Worm (Caenorhabditis elegans) whole organism, L4 larva: ENCODE measurements around the gene R10E11.5.
A peak's percentile ranks its signal among the peaks of the same experiment; 100 is the strongest.

ENCODE experiments used
- D1046.2 ChIP-seq: fragments of 200-800 bp; sonication (Bioruptor generic); IDR thresholded peaks from 2 replicates; pipeline ENCODE4 v1.3.6; 2022; ENCODE audit warnings: missing genetic modification characterization, missing compliant biosample characterization
- R02D3.7 ChIP-seq: fragments of 150-350 bp; sonication (generic microtip); optimal IDR thresholded peaks from 3 replicates; lab custom pipeline; 2014; ENCODE audit warnings: missing biosample characterization, missing genetic modification characterization
- Y105C5A.15 ChIP-seq: fragments of 200-800 bp; sonication (Bioruptor generic); IDR thresholded peaks from 2 replicates; pipeline ENCODE4 v1.3.6; 2022; ENCODE audit warnings: missing genetic modification characterization, missing compliant biosample characterization
- aha-1 ChIP-seq: fragments of 150-350 bp; peaks from one replicate; lab custom pipeline; 2014; ENCODE audit warnings: missing biosample characterization, missing genetic modification characterization
- aly-2 ChIP-seq: sonication (generic microtip); optimal IDR thresholded peaks from 2 replicates; lab custom pipeline; 2018; ENCODE audit warnings: missing biosample characterization, missing genetic modification characterization
- ama-1 ChIP-seq: fragments of 150-350 bp; optimal IDR thresholded peaks from 2 replicates; lab custom pipeline; 2014; ENCODE audit warnings: inconsistent platforms, mixed read lengths
- attf-4 ChIP-seq: sonication (generic microtip); optimal IDR thresholded peaks from 3 replicates; lab custom pipeline; 2017; ENCODE audit warnings: missing biosample characterization, missing genetic modification characterization
- ceh-32 ChIP-seq: sonication (generic microtip); optimal IDR thresholded peaks from 2 replicates; lab custom pipeline; 2016; ENCODE audit warnings: mild to moderate bottlenecking, missing genetic modification characterization, missing compliant biosample characterization; ENCODE audit not compliant: poor library complexity
- ceh-82 ChIP-seq: sonication (generic microtip); optimal IDR thresholded peaks from 2 replicates; lab custom pipeline; 2017; ENCODE audit warnings: missing biosample characterization, missing genetic modification characterization
- ces-1 ChIP-seq: fragments of 150-350 bp; sonication (generic microtip); optimal IDR thresholded peaks from 4 replicates; lab custom pipeline; 2014; ENCODE audit warnings: missing biosample characterization, missing genetic modification reagents, missing genetic modification characterization
- daf-16 ChIP-seq, 3 experiments: sonication (generic microtip); optimal IDR thresholded peaks; 2 replicates each; lab custom pipeline; 2016 to 2017; ENCODE audit warnings: missing genetic modification characterization in 3 of 3, missing genetic modification reagents in 3 of 3, mild to moderate bottlenecking in 2 of 3, missing compliant biosample characterization in 2 of 3, missing biosample characterization in 1 of 3, moderate library complexity in 1 of 3
- dmd-9 ChIP-seq: fragments of 200-800 bp; sonication (Bioruptor generic); IDR thresholded peaks from 2 replicates; pipeline ENCODE4 v1.3.6; 2022; ENCODE audit warnings: missing genetic modification reagents, missing genetic modification characterization, missing compliant biosample characterization
- dpl-1 ChIP-seq: fragments of 150-350 bp; optimal IDR thresholded peaks from 2 replicates; lab custom pipeline; 2014; ENCODE audit warnings: missing biosample characterization, missing genetic modification reagents, missing genetic modification characterization
- dve-1 ChIP-seq: sonication (generic microtip); optimal IDR thresholded peaks from 2 replicates; lab custom pipeline; 2017; ENCODE audit warnings: antibody characterized with exemption, mild to moderate bottlenecking, missing genetic modification characterization, missing compliant biosample characterization; ENCODE audit not compliant: insufficient read depth
- egl-27 ChIP-seq: sonication (generic microtip); optimal IDR thresholded peaks from 3 replicates; lab custom pipeline; 2017; ENCODE audit warnings: missing biosample characterization, missing genetic modification reagents, missing genetic modification characterization
- hif-1 ChIP-seq, 2 experiments: sonication (generic microtip); optimal IDR thresholded peaks; 2 replicates each; lab custom pipeline; 2016 to 2017; ENCODE audit warnings: missing compliant biosample characterization in 2 of 2, missing genetic modification characterization in 2 of 2, missing genetic modification reagents in 2 of 2, missing genotype in 2 of 2, mild to moderate bottlenecking in 1 of 2
- lim-7 ChIP-seq: fragments of 200-800 bp; sonication (Bioruptor generic); IDR thresholded peaks from 2 replicates; pipeline ENCODE4 v1.3.6; 2022; ENCODE audit warnings: missing genetic modification characterization, missing compliant biosample characterization
- lin-15B ChIP-seq: fragments of 150-350 bp; sonication (generic microtip); optimal IDR thresholded peaks from 3 replicates; lab custom pipeline; 2014; ENCODE audit warnings: missing biosample characterization, missing genetic modification characterization
- lin-38 ChIP-seq: fragments of 200-800 bp; sonication (Bioruptor generic); IDR thresholded peaks from 2 replicates; pipeline ENCODE4 v1.3.6; 2022; ENCODE audit warnings: missing genetic modification reagents, missing genetic modification characterization, missing compliant biosample characterization
- lin-39 ChIP-seq: fragments of 150-350 bp; optimal IDR thresholded peaks from 2 replicates; lab custom pipeline; 2014; ENCODE audit warnings: missing biosample characterization, missing genetic modification reagents, missing genetic modification characterization
- mes-2 ChIP-seq: sonication (generic microtip); optimal IDR thresholded peaks from 2 replicates; lab custom pipeline; 2016; ENCODE audit warnings: missing genotype, mild to moderate bottlenecking, missing genetic modification characterization, missing compliant biosample characterization; ENCODE audit not compliant: poor library complexity, severe bottlenecking
- mxl-3 ChIP-seq: fragments of 200-800 bp; sonication (Bioruptor generic); optimal IDR thresholded peaks from 2 replicates; lab custom pipeline; 2018; ENCODE audit warnings: mild to moderate bottlenecking, missing genetic modification characterization, missing compliant biosample characterization
- nhr-237 ChIP-seq: sonication (generic microtip); optimal IDR thresholded peaks from 2 replicates; lab custom pipeline; 2017; ENCODE audit warnings: missing biosample characterization, missing genetic modification characterization
- nhr-41 ChIP-seq: fragments of 200-800 bp; sonication (Bioruptor generic); IDR thresholded peaks from 2 replicates; pipeline ENCODE4 v1.3.6; 2022; ENCODE audit warnings: missing genetic modification reagents, missing genetic modification characterization, missing compliant biosample characterization
- nhr-77 ChIP-seq: fragments of 150-350 bp; optimal IDR thresholded peaks from 2 replicates; lab custom pipeline; 2014; ENCODE audit warnings: missing biosample characterization, missing genetic modification characterization
- pha-4 ChIP-seq, 2 experiments: fragments of 150-350 bp in 1 of 2; fragments of 200-800 bp in 1 of 2; sonication (Bioruptor generic) in 1 of 2; IDR thresholded peaks in 1 of 2; optimal IDR thresholded peaks in 1 of 2; 2 replicates each; pipeline versions ENCODE4 v1.3.6 to Lab custom; 2014 to 2022; ENCODE audit warnings: missing genetic modification characterization in 2 of 2, missing genetic modification reagents in 2 of 2, missing biosample characterization in 1 of 2, missing compliant biosample characterization in 1 of 2
- pqm-1 ChIP-seq: sonication (generic microtip); optimal IDR thresholded peaks from 2 replicates; lab custom pipeline; 2017; ENCODE audit warnings: missing biosample characterization, missing genetic modification characterization
- set-16 ChIP-seq: fragments of 200-800 bp; sonication (Bioruptor generic); IDR thresholded peaks from 2 replicates; pipeline ENCODE4 v1.3.6; 2022; ENCODE audit warnings: missing genetic modification reagents, missing genetic modification characterization, missing compliant biosample characterization
- snpc-4 ChIP-seq: fragments of 150-350 bp; optimal IDR thresholded peaks from 2 replicates; lab custom pipeline; 2014; ENCODE audit warnings: missing biosample characterization, missing genetic modification characterization
- spr-1 ChIP-seq: sonication (generic microtip); optimal IDR thresholded peaks from 2 replicates; lab custom pipeline; 2016; ENCODE audit warnings: mild to moderate bottlenecking, missing genetic modification characterization, missing compliant biosample characterization
- unc-130 ChIP-seq: sonication (generic microtip); optimal IDR thresholded peaks from 2 replicates; lab custom pipeline; 2016; ENCODE audit warnings: missing genetic modification reagents, missing genetic modification characterization, missing compliant biosample characterization
- unc-62 ChIP-seq, 3 experiments: fragments of 150-350 bp in 1 of 3; sonication (generic microtip); optimal IDR thresholded peaks in 2 of 3; peaks in 1 of 3; 1 replicate in 1 of 3; 2 replicates in 2 of 3; lab custom pipeline; 2014 to 2017; ENCODE audit warnings: missing biosample characterization in 3 of 3, missing genetic modification characterization in 3 of 3, missing genetic modification reagents in 3 of 3, missing genotype in 1 of 3
- vab-7 ChIP-seq: fragments of 200-800 bp; sonication (Bioruptor generic); IDR thresholded peaks from 2 replicates; pipeline ENCODE4 v1.3.6; 2022; ENCODE audit warnings: missing genetic modification reagents, missing genetic modification characterization, missing compliant biosample characterization
- zfp-2 ChIP-seq: sonication (generic microtip); optimal IDR thresholded peaks from 2 replicates; lab custom pipeline; 2016; ENCODE audit warnings: mild to moderate bottlenecking, missing genetic modification characterization, missing compliant biosample characterization
- zfp-3 ChIP-seq: fragments of 200-800 bp; sonication (Bioruptor generic); conservative IDR thresholded peaks from 2 replicates; pipeline ENCODE4 v1.3.6; 2022; ENCODE audit warnings: missing genetic modification reagents, missing genetic modification characterization, missing compliant biosample characterization
- zip-11 ChIP-seq: fragments of 200-800 bp; sonication (Bioruptor generic); IDR thresholded peaks from 2 replicates; pipeline ENCODE4 v1.3.6; 2022; ENCODE audit warnings: missing genetic modification characterization, missing compliant biosample characterization

Gene R10E11.5

DNA sequence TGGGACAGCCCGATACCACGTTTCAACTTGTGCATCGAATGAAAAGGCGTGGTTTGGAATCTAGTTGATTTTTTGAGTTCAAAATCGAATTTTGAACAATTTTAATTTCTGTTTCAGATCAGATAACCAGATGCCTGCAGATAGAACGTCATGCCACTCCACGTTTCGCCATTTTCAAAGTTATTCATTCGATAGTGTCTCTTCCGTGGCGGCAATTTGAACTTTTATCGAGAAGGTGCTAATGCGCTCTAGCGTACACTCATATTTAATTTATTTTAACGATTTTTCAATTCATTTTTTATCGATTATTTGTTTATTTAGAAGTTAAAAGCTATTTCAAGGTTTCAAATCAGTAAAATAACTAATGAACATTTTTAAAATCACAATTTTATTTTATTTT lies 13.5 kb downstream of the R10E11.5 start:
- TF ChIP-seq snpc-4 (no peak), aly-2 (tag; lab: Kevin White, UChicago) (no peak), lin-15B (tag; lab: Kevin White, UChicago) (no peak), Y105C5A.15 (no peak), dmd-9 (no peak), lin-38 (GFP tag; lab: Robert Waterston, UW) (peak; percentile 82), ces-1 (GFP tag; lab: Kevin White, UChicago) (no peak), nhr-41 (GFP tag; lab: Robert Waterston, UW) (no peak), attf-4 (tag; lab: Kevin White, UChicago) (no peak), ceh-32 (tag; lab: Kevin White, UChicago) (no peak), mes-2 (peak; percentile 73), unc-130 (peak; percentile 38), egl-27 (no peak), zip-11 (no peak), ama-1 (lab: Kevin White, UChicago) (no peak), set-16 (GFP tag; lab: Robert Waterston, UW) (no peak), zfp-3 (GFP tag; lab: Robert Waterston, UW) (no peak), aha-1 (tag; lab: Kevin White, UChicago) (peak; percentile 79), nhr-237 (tag; lab: Kevin White, UChicago) (no peak), R02D3.7 (tag; lab: Kevin White, UChicago) (no peak), lin-39 (no peak), pqm-1 (tag; lab: Kevin White, UChicago) (no peak), pha-4 (GFP tag; IDR thresholded peaks at IDR 0.05; lab: Robert Waterston, UW) (no peak), pha-4 (tag; optimal IDR thresholded peaks at IDR 0.05; lab: Kevin White, UChicago) (no peak), daf-16 (GFP tag; optimal IDR thresholded peaks at IDR 0.05; lab: Kevin White, UChicago) (no peak), daf-16 (tag; optimal IDR thresholded peaks at IDR 0.05; lab: Kevin White, UChicago) (no peak), spr-1 (tag; lab: Kevin White, UChicago) (no peak), dpl-1 (GFP tag; lab: Kevin White, UChicago) (peak; percentile 54), zfp-2 (tag; lab: Kevin White, UChicago) (no peak)

DNA sequence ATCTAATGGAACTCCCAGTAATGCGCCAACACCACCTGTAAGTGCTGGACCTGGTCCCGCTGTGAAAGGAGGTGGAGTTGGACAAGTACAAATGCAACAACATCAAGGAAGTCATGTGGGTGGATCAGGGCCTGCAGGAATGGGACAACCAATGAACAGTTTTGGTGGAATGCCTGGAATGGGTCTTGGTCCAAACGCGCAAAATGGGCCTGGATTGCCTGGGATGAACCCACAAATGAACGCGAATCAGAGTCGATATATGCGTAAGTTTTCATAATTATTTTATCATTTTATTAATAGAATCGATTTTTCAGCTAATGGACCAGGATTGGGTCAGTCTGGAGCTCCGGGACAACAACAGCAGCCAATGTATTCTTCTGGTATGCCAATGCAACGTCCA lies 17.1 kb downstream of the R10E11.5 start:
- no peak for TF ChIP-seq ceh-82 (tag; lab: Kevin White, UChicago)
- peak in 1 of 2 experiments; percentile 25 for TF ChIP-seq unc-62 (GFP tag; optimal IDR thresholded peaks at IDR 0.05 in 1 of 2; lab: Kevin White, UChicago)
- no peak for TF ChIP-seq unc-62 (tag; optimal IDR thresholded peaks at IDR 0.05; lab: Kevin White, UChicago)
- TF ChIP-seq D1046.2 (GFP tag; lab: Robert Waterston, UW): 0 out of 2 replicates have a peak, but pooled peaks have one; percentile 50
- TF ChIP-seq lin-38 (GFP tag; lab: Robert Waterston, UW): 0 out of 2 replicates have a peak, but pooled peaks have one; percentile 27
- TF ChIP-seq nhr-237 (tag; lab: Kevin White, UChicago): no peak
- TF ChIP-seq, all 104 proteins: peak for 3

DNA sequence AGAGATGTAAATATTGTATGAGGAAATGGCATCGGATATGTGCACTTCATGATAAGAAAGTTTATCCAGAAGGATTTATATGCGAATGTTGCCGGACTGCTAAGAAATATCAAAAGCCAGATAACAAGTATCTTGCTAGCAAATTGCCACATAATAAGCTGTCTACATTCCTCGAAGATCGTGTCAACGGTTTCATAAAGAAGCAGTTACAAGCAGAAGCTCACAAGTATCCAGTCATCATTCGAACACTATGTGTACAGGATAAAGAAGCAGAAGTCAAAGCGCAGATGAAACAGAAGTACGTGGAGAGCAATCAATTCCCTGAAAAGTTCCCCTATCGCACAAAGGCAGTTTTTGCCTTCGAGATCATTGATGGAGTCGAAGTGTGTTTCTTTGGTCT lies 18.9 kb downstream of the R10E11.5 start:
- TF ChIP-seq unc-62 (GFP tag; optimal IDR thresholded peaks at IDR 0.05 in 1 of 2; lab: Kevin White, UChicago): peak in 1 of 2 experiments; percentile 97
- TF ChIP-seq unc-62 (tag; optimal IDR thresholded peaks at IDR 0.05; lab: Kevin White, UChicago): no peak
- TF ChIP-seq vab-7 (GFP tag; lab: Robert Waterston, UW): no peak

DNA sequence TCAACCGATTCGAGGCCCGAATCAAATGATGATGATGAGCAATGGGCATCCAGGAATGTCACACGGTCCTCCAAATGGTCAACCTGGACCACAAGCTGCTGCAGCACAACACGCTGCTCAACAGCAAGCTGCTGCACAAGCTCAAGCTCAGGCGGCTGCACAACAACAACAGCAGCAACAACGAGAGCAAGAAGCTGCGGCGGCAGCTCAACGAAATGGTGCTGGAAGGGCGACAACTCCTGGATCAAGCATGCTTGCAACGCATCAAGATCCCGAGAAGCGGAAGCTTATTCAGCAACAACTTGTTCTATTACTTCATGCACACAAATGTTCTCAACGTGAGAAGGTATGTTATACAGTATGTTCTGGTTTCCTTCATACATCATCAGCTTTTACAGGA lies 21.4 kb downstream of the R10E11.5 start:
- TF ChIP-seq dmd-9 (0 out of 2 replicates have a peak, but pooled peaks have one; percentile 55), nhr-77 (tag; lab: Kevin White, UChicago) (no peak), lim-7 (GFP tag; lab: Robert Waterston, UW) (0 out of 2 replicates have a peak, but pooled peaks have one; percentile 14), set-16 (GFP tag; lab: Robert Waterston, UW) (peak; percentile 69), dve-1 (tag; lab: Kevin White, UChicago) (no peak), unc-62 (GFP tag; optimal IDR thresholded peaks at IDR 0.05 in 1 of 2; lab: Kevin White, UChicago) (peak in 1 of 2 experiments; percentile 17), unc-62 (tag; optimal IDR thresholded peaks at IDR 0.05; lab: Kevin White, UChicago) (no peak), mxl-3 (GFP tag; lab: Kevin White, UChicago) (no peak), hif-1 (tag; optimal IDR thresholded peaks at IDR 0.05; lab: Kevin White, UChicago) (no peak)
